Fruit fly (Drosophila melanogaster) whole organism, embryonic: ENCODE results near the gene CG34300.
A peak's percentile ranks its signal among the peaks of the same experiment; 100 is the strongest.

Experiments
- Adf1 ChIP-seq: fragments of 200-800 bp; sonication (Bioruptor generic); IDR thresholded peaks from 2 replicates; pipeline ENCODE4 v1.3.6; 2022; ENCODE audit warnings: missing biosample characterization, missing genetic modification characterization
- Bgb ChIP-seq: fragments of 200-800 bp; sonication (Bioruptor generic); IDR thresholded peaks from 2 replicates; pipeline ENCODE4 v1.3.6; 2022; ENCODE audit warnings: missing biosample characterization, missing genetic modification characterization; ENCODE audit not compliant: partially characterized antibody
- CG10366 ChIP-seq: fragments of 200-800 bp; sonication (Bioruptor generic); IDR thresholded peaks from 2 replicates; pipeline ENCODE4 v1.3.6; 2022; ENCODE audit warnings: missing biosample characterization, missing genetic modification characterization
- CG10462 ChIP-seq: fragments of 200-800 bp; sonication (Bioruptor generic); optimal IDR thresholded peaks from 2 replicates; lab custom pipeline; 2016; ENCODE audit warnings: missing biosample characterization, missing genetic modification characterization
- CG12391 ChIP-seq: fragments of 200-800 bp; sonication (Bioruptor generic); optimal IDR thresholded peaks from 3 replicates; lab custom pipeline; 2018; ENCODE audit warnings: missing biosample characterization, mild to moderate bottlenecking, missing genetic modification characterization, moderate library complexity
- CG12942 ChIP-seq: fragments of 200-800 bp; sonication (Bioruptor generic); optimal IDR thresholded peaks from 3 replicates; lab custom pipeline; 2016; ENCODE audit warnings: missing biosample characterization, missing genetic modification characterization
- CG15269 ChIP-seq: fragments of 200-800 bp; sonication (Bioruptor generic); optimal IDR thresholded peaks from 2 replicates; lab custom pipeline; 2018; ENCODE audit warnings: missing biosample characterization, mild to moderate bottlenecking, missing genetic modification characterization, moderate library complexity
- CG17328 ChIP-seq: fragments of 200-800 bp; sonication (Bioruptor generic); IDR thresholded peaks from 2 replicates; pipeline ENCODE4 v1.3.6; 2022; ENCODE audit warnings: missing biosample characterization, missing genetic modification characterization
- CG2678 ChIP-seq: fragments of 200-800 bp; sonication (Bioruptor generic); optimal IDR thresholded peaks from 3 replicates; lab custom pipeline; 2019; ENCODE audit warnings: missing biosample characterization, mild to moderate bottlenecking, missing genetic modification characterization, moderate library complexity
- CG2712 ChIP-seq: fragments of 200-800 bp; optimal IDR thresholded peaks from 3 replicates; lab custom pipeline; 2019; ENCODE audit warnings: missing biosample characterization, mild to moderate bottlenecking, missing genetic modification characterization, moderate library complexity
- CG30403 ChIP-seq: fragments of 200-800 bp; sonication (Bioruptor generic); optimal IDR thresholded peaks from 3 replicates; lab custom pipeline; 2016; ENCODE audit warnings: missing biosample characterization, missing genetic modification characterization
- CG3281 ChIP-seq: fragments of 200-800 bp; sonication (Bioruptor generic); optimal IDR thresholded peaks from 3 replicates; lab custom pipeline; 2017; ENCODE audit warnings: missing biosample characterization, mild to moderate bottlenecking, missing genetic modification characterization
- CG7556 ChIP-seq: fragments of 200-800 bp; sonication (Bioruptor generic); optimal IDR thresholded peaks from 2 replicates; lab custom pipeline; 2017; ENCODE audit warnings: missing biosample characterization, mild to moderate bottlenecking, missing genetic modification characterization
- CG9932 ChIP-seq: fragments of 200-800 bp; sonication (Bioruptor generic); IDR thresholded peaks from 2 replicates; pipeline ENCODE4 v1.3.6; 2022; ENCODE audit warnings: missing biosample characterization, missing genetic modification characterization
- D ChIP-seq, 2 experiments: fragments of 200-800 bp in 1 of 2; fragments of >200 bp in 1 of 2; sonication (Bioruptor generic) in 1 of 2; optimal IDR thresholded peaks; 2 replicates in 1 of 2; 3 replicates in 1 of 2; lab custom pipeline; 2017; ENCODE audit warnings: mild to moderate bottlenecking in 1 of 2, missing biosample characterization in 1 of 2, missing genetic modification characterization in 1 of 2, missing genetic modification reagents in 1 of 2
- Dad ChIP-seq: fragments of 200-800 bp; sonication (Bioruptor generic); optimal IDR thresholded peaks from 3 replicates; lab custom pipeline; 2016; ENCODE audit warnings: missing biosample characterization, missing genetic modification characterization
- Drgx ChIP-seq: fragments of 200-800 bp; sonication (Bioruptor generic); IDR thresholded peaks from 2 replicates; pipeline ENCODE4 v1.3.6; 2022; ENCODE audit warnings: missing biosample characterization, missing genetic modification characterization
- Fer1 ChIP-seq: fragments of 200-800 bp; sonication (Bioruptor generic); optimal IDR thresholded peaks from 2 replicates; lab custom pipeline; 2017; ENCODE audit warnings: missing biosample characterization, mild to moderate bottlenecking, missing genetic modification characterization
- Jarid2 ChIP-seq: fragments of 200-800 bp; sonication (Bioruptor generic); optimal IDR thresholded peaks from 3 replicates; lab custom pipeline; 2017; ENCODE audit warnings: mild to moderate bottlenecking, missing biosample characterization, missing genetic modification reagents, missing genetic modification characterization
- Med ChIP-seq: fragments of 200-800 bp; sonication (Bioruptor generic); peaks from one replicate; lab custom pipeline; 2016; ENCODE audit warnings: missing biosample characterization, missing genetic modification characterization, mild to moderate bottlenecking, inconsistent platforms, moderate library complexity
- NC2α ChIP-seq: fragments of 200-800 bp; sonication (Bioruptor generic); optimal IDR thresholded peaks from 2 replicates; lab custom pipeline; 2016; ENCODE audit warnings: missing biosample characterization, missing genetic modification characterization
- bsh ChIP-seq, 2 experiments: fragments of 200-800 bp; sonication (Bioruptor generic); optimal IDR thresholded peaks; 2 replicates each; lab custom pipeline; 2017 to 2018; ENCODE audit warnings: mild to moderate bottlenecking in 2 of 2, missing biosample characterization in 2 of 2, missing genetic modification characterization in 2 of 2, moderate library complexity in 1 of 2
- ci ChIP-seq: fragments of 200-800 bp; sonication (Bioruptor generic); IDR thresholded peaks from 3 replicates; pipeline ENCODE4 v1.3.6; 2022; ENCODE audit warnings: missing biosample characterization, missing genetic modification characterization
- corto ChIP-seq: fragments of 200-800 bp; sonication (Bioruptor generic); optimal IDR thresholded peaks from 2 replicates; lab custom pipeline; 2016; ENCODE audit warnings: missing biosample characterization, mild to moderate bottlenecking, missing genetic modification characterization, moderate library complexity
- crol ChIP-seq: fragments of 200-800 bp; sonication (Bioruptor generic); IDR thresholded peaks from 2 replicates; pipeline ENCODE4 v1.3.6; 2022; ENCODE audit warnings: missing biosample characterization, missing genetic modification characterization
- dmrt11E ChIP-seq: fragments of 200-800 bp; sonication (Bioruptor generic); optimal IDR thresholded peaks from 3 replicates; lab custom pipeline; 2018; ENCODE audit warnings: missing biosample characterization, mild to moderate bottlenecking, missing genetic modification characterization, moderate library complexity
- dmrt99B ChIP-seq: fragments of 200-800 bp; sonication (Bioruptor generic); optimal IDR thresholded peaks from 2 replicates; lab custom pipeline; 2018; ENCODE audit warnings: missing biosample characterization, mild to moderate bottlenecking, missing genetic modification characterization, moderate library complexity
- ems ChIP-seq: fragments of 200-800 bp; sonication (Bioruptor generic); optimal IDR thresholded peaks from 3 replicates; lab custom pipeline; 2016; ENCODE audit warnings: missing biosample characterization, missing genetic modification characterization
- gce ChIP-seq: fragments of 200-800 bp; sonication (Bioruptor generic); IDR thresholded peaks from 3 replicates; pipeline ENCODE4 v1.3.6; 2022; ENCODE audit warnings: missing biosample characterization, missing genetic modification characterization
- gem ChIP-seq: fragments of 200-800 bp; sonication (Bioruptor generic); optimal IDR thresholded peaks from 2 replicates; lab custom pipeline; 2019; ENCODE audit warnings: missing biosample characterization, mild to moderate bottlenecking, missing genetic modification characterization, moderate library complexity
- knrl ChIP-seq: fragments of 200-800 bp; sonication (Bioruptor generic); IDR thresholded peaks from 3 replicates; pipeline ENCODE4 v1.3.6; 2022; ENCODE audit warnings: missing biosample characterization, missing genetic modification characterization; ENCODE audit not compliant: partially characterized antibody
- lab ChIP-seq: fragments of 200-800 bp; sonication (Bioruptor generic); optimal IDR thresholded peaks from 3 replicates; lab custom pipeline; 2017; ENCODE audit warnings: missing biosample characterization, missing genetic modification characterization, mild to moderate bottlenecking, moderate library complexity, missing genetic modification reagents
- lbe ChIP-seq: fragments of 200-800 bp; sonication (Bioruptor generic); optimal IDR thresholded peaks from 2 replicates; lab custom pipeline; 2016; ENCODE audit warnings: missing biosample characterization, mild to moderate bottlenecking, missing genetic modification characterization
- lmd ChIP-seq: fragments of 200-800 bp; sonication (Bioruptor generic); IDR thresholded peaks from 2 replicates; pipeline ENCODE4 v1.3.6; 2022; ENCODE audit warnings: missing biosample characterization, missing genetic modification characterization
- lola ChIP-seq, 3 experiments: fragments of >200 bp in 2 of 3; fragments of 200-800 bp in 1 of 3; sonication (Bioruptor generic) in 1 of 3; optimal IDR thresholded peaks; 2 replicates each; lab custom pipeline; 2017 to 2019; ENCODE audit warnings: missing biosample characterization in 3 of 3, missing genetic modification characterization in 3 of 3, mild to moderate bottlenecking in 1 of 3, moderate library complexity in 1 of 3
- lov ChIP-seq, 2 experiments: fragments of 200-800 bp in 1 of 2; fragments of >200 bp in 1 of 2; sonication (Bioruptor generic) in 1 of 2; IDR thresholded peaks in 1 of 2; optimal IDR thresholded peaks in 1 of 2; 2 replicates in 1 of 2; 3 replicates in 1 of 2; pipeline versions ENCODE4 v1.3.6 to Lab custom; 2017 to 2022; ENCODE audit warnings: missing biosample characterization in 1 of 2, missing genetic modification characterization in 1 of 2
- nom ChIP-seq: fragments of 200-800 bp; sonication (Bioruptor generic); optimal IDR thresholded peaks from 2 replicates; lab custom pipeline; 2017; ENCODE audit warnings: missing biosample characterization, missing genetic modification characterization, mild to moderate bottlenecking, moderate library complexity, missing genetic modification reagents
- prd ChIP-seq, 3 experiments: fragments of >200 bp in 2 of 3; fragments of 200-800 bp in 1 of 3; sonication (Bioruptor generic) in 1 of 3; optimal IDR thresholded peaks in 2 of 3; IDR thresholded peaks in 1 of 3; 2 replicates in 2 of 3; 3 replicates in 1 of 3; pipeline versions ENCODE4 v1.3.6 to Lab custom; 2017 to 2022; ENCODE audit warnings: missing biosample characterization in 1 of 3, missing genetic modification characterization in 1 of 3
- repo ChIP-seq: fragments of 200-800 bp; sonication (Bioruptor generic); optimal IDR thresholded peaks from 2 replicates; lab custom pipeline; 2016; ENCODE audit warnings: missing biosample characterization, missing genetic modification characterization
- row ChIP-seq: fragments of 200-800 bp; sonication (Bioruptor generic); IDR thresholded peaks from 3 replicates; pipeline ENCODE4 v1.3.6; 2022; ENCODE audit warnings: missing biosample characterization, missing genetic modification characterization
- sens ChIP-seq: fragments of 200-800 bp; sonication (Bioruptor generic); peaks from one replicate; lab custom pipeline; 2016; ENCODE audit warnings: missing biosample characterization, missing genetic modification characterization
- sima ChIP-seq: fragments of 200-800 bp; sonication (Bioruptor generic); optimal IDR thresholded peaks from 2 replicates; lab custom pipeline; 2016; ENCODE audit warnings: missing biosample characterization, missing genetic modification characterization
- stc ChIP-seq: fragments of 200-800 bp; sonication (Bioruptor generic); IDR thresholded peaks from 2 replicates; pipeline ENCODE4 v1.3.6; 2022; ENCODE audit warnings: missing biosample characterization, missing genetic modification characterization
- unpg ChIP-seq: fragments of 200-800 bp; sonication (Bioruptor generic); optimal IDR thresholded peaks from 3 replicates; lab custom pipeline; 2018; ENCODE audit warnings: missing biosample characterization, mild to moderate bottlenecking, missing genetic modification characterization, moderate library complexity
- z ChIP-seq: fragments of 200-800 bp; sonication (Bioruptor generic); IDR thresholded peaks from 3 replicates; pipeline ENCODE4 v1.3.6; 2022; ENCODE audit warnings: missing biosample characterization, missing genetic modification characterization
- zen2 ChIP-seq: fragments of 200-800 bp; sonication (Bioruptor generic); IDR thresholded peaks from 3 replicates; pipeline ENCODE4 v1.3.6; 2022; ENCODE audit warnings: missing biosample characterization, missing genetic modification characterization; ENCODE audit not compliant: partially characterized antibody

The CG34300 gene

dm6 chr3R:30263708-30264107, 42.7 kb downstream of the CG34300 start (continued):
- TF ChIP-seq dmrt99B (tag; lab: Kevin White, UChicago), result peak; percentile 47
- TF ChIP-seq gce (GFP tag; lab: Robert Waterston, UW), result no peak
- peak; percentile 32 for TF ChIP-seq CG30403
- TF ChIP-seq CG15269 (tag; lab: Kevin White, UChicago), result peak; percentile 4
- TF ChIP-seq Fer1, result no peak
- TF ChIP-seq lmd, result peak; percentile 43; the same call in 1 of the 2 replicates
- TF ChIP-seq lov (optimal IDR thresholded peaks at IDR 0.05; lab: Kevin White, UChicago), result no peak
- 0 out of 3 replicates have a peak, but pooled peaks have one; percentile 22 for TF ChIP-seq lov (GFP tag; IDR thresholded peaks at IDR 0.05; lab: Robert Waterston, UW)
- peak; percentile 38 for TF ChIP-seq CG7556 (GFP tag; lab: Kevin White, UChicago)
- TF ChIP-seq sima (GFP tag; lab: Kevin White, UChicago), result no peak
- no peak for TF ChIP-seq ems (GFP tag; lab: Kevin White, UChicago)
- TF ChIP-seq CG17328 (GFP tag; lab: Robert Waterston, UW), result peak; percentile 63
- peak; percentile 64; the same call in 2 of the 3 replicates for TF ChIP-seq ci (GFP tag; lab: Robert Waterston, UW)
- TF ChIP-seq, all 482 proteins: peak for 125

- TF ChIP-seq repo (GFP tag; lab: Kevin White, UChicago) (no peak), Bgb (GFP tag; lab: Robert Waterston, UW) (no peak), nom (peak; percentile 97), gem (tag; lab: Kevin White, UChicago) (peak; percentile 32), NC2α (GFP tag; lab: Kevin White, UChicago) (no peak), lbe (peak; percentile 88), lola (GFP tag; optimal IDR thresholded peaks at IDR 0.05; lab: Kevin White, UChicago) (no peak), crol (GFP tag; lab: Robert Waterston, UW) (0 out of 2 replicates have a peak, but pooled peaks have one; percentile 5), CG9932 (GFP tag; lab: Robert Waterston, UW) (no peak), dmrt11E (tag; lab: Kevin White, UChicago) (peak; percentile 40), stc (0 out of 2 replicates have a peak, but pooled peaks have one; percentile 9), CG10462 (GFP tag; lab: Kevin White, UChicago) (no peak), Dad (GFP tag; lab: Kevin White, UChicago) (no peak), knrl (no peak), Adf1 (GFP tag; lab: Robert Waterston, UW) (no peak), corto (GFP tag; lab: Kevin White, UChicago) (peak; percentile 86), zen2 (no peak), CG17328 (GFP tag; lab: Robert Waterston, UW) (0 out of 2 replicates have a peak, but pooled peaks have one; percentile 12), Drgx (peak; percentile 80), bsh (GFP tag; optimal IDR thresholded peaks at IDR 0.05; lab: Kevin White, UChicago) (peak; percentile 34 to 97), lov (optimal IDR thresholded peaks at IDR 0.05; lab: Kevin White, UChicago) (no peak), lov (GFP tag; IDR thresholded peaks at IDR 0.05; lab: Robert Waterston, UW) (no peak), z (no peak), CG12942 (GFP tag; lab: Kevin White, UChicago) (no peak), unpg (peak; percentile 9), CG3281 (GFP tag; lab: Kevin White, UChicago) (no peak), sens (GFP tag; lab: Kevin White, UChicago) (peak; percentile 73), CG10366 (GFP tag; lab: Robert Waterston, UW) (no peak), D (optimal IDR thresholded peaks at IDR 0.05; lab: Kevin White, UChicago) (no peak), D (GFP tag; optimal IDR thresholded peaks at IDR 0.05; lab: Kevin White, UChicago) (no peak), CG2678 (tag; lab: Kevin White, UChicago) (no peak), row (GFP tag; lab: Robert Waterston, UW) (peak; percentile 29; the same call in 1 of the 3 replicates), lab (GFP tag; lab: Kevin White, UChicago) (no peak), Jarid2 (GFP tag; lab: Kevin White, UChicago) (no peak), CG12391 (tag; lab: Kevin White, UChicago) (peak; percentile 19), CG15269 (tag; lab: Kevin White, UChicago) (no peak), Med (GFP tag; lab: Kevin White, UChicago) (peak; percentile 34), prd (optimal IDR thresholded peaks at IDR 0.05; lab: Kevin White, UChicago) (no peak), prd (GFP tag; IDR thresholded peaks at IDR 0.05; lab: Robert Waterston, UW) (0 out of 3 replicates have a peak, but pooled peaks have one; percentile 45), CG2712 (no peak)
Observed at dm6 chr3R:30261838-30262237, 44.6 kb downstream of the CG34300 start.
